Fruit fly (Drosophila melanogaster) whole organism, embryonic: ENCODE results near the gene CG8136.

Source experiments
- CG1024 ChIP-seq: fragments of 200-800 bp; sonication (Bioruptor generic); IDR thresholded peaks from 2 replicates; pipeline ENCODE4 v1.3.6; 2022; ENCODE audit warnings: missing biosample characterization, missing genetic modification characterization
- CG10267 ChIP-seq: fragments of 200-800 bp; sonication (Bioruptor generic); optimal IDR thresholded peaks from 2 replicates; lab custom pipeline; 2018; ENCODE audit warnings: missing biosample characterization, mild to moderate bottlenecking, missing genetic modification characterization, moderate library complexity
- CG10959 ChIP-seq: fragments of 200-800 bp; sonication (Bioruptor generic); IDR thresholded peaks from 2 replicates; pipeline ENCODE4 v1.3.6; 2022; ENCODE audit warnings: missing biosample characterization, missing genetic modification characterization
- CG11723 ChIP-seq: fragments of 200-800 bp; sonication (Bioruptor generic); optimal IDR thresholded peaks from 2 replicates; lab custom pipeline; 2017; ENCODE audit warnings: missing biosample characterization, mild to moderate bottlenecking, missing genetic modification characterization
- CG12391 ChIP-seq: fragments of 200-800 bp; sonication (Bioruptor generic); optimal IDR thresholded peaks from 3 replicates; lab custom pipeline; 2018; ENCODE audit warnings: missing biosample characterization, mild to moderate bottlenecking, missing genetic modification characterization, moderate library complexity
- CG12744 ChIP-seq: fragments of 200-800 bp; sonication (Bioruptor generic); optimal IDR thresholded peaks from 2 replicates; lab custom pipeline; 2016; ENCODE audit warnings: missing biosample characterization, missing genetic modification characterization
- CG13424 ChIP-seq: fragments of 200-800 bp; sonication (Bioruptor generic); optimal IDR thresholded peaks from 2 replicates; lab custom pipeline; 2019; ENCODE audit warnings: missing biosample characterization, mild to moderate bottlenecking, missing genetic modification characterization, moderate library complexity
- CG13894 ChIP-seq: fragments of 200-800 bp; sonication (Bioruptor generic); optimal IDR thresholded peaks from 3 replicates; lab custom pipeline; 2018; ENCODE audit warnings: missing biosample characterization, mild to moderate bottlenecking, missing genetic modification characterization, moderate library complexity
- CG14710 ChIP-seq: fragments of 200-800 bp; sonication (Bioruptor generic); optimal IDR thresholded peaks from 3 replicates; lab custom pipeline; 2019; ENCODE audit warnings: missing biosample characterization, mild to moderate bottlenecking, missing genetic modification characterization, moderate library complexity
- CG15479 ChIP-seq: fragments of 200-800 bp; sonication (Bioruptor generic); optimal IDR thresholded peaks from 3 replicates; lab custom pipeline; 2019; ENCODE audit warnings: missing biosample characterization, mild to moderate bottlenecking, missing genetic modification characterization, moderate library complexity
- CG15696 ChIP-seq: fragments of 200-800 bp; sonication (Bioruptor generic); optimal IDR thresholded peaks from 2 replicates; lab custom pipeline; 2019; ENCODE audit warnings: missing biosample characterization, mild to moderate bottlenecking, missing genetic modification characterization, moderate library complexity
- CG16813 ChIP-seq: fragments of 200-800 bp; sonication (Bioruptor generic); IDR thresholded peaks from 3 replicates; pipeline ENCODE4 v1.3.6; 2022; ENCODE audit warnings: missing biosample characterization, missing genetic modification characterization; ENCODE audit not compliant: partially characterized antibody
- CG17612 ChIP-seq: fragments of 200-800 bp; sonication (Bioruptor generic); IDR thresholded peaks from 2 replicates; pipeline ENCODE4 v1.3.6; 2022; ENCODE audit warnings: missing biosample characterization, missing genetic modification characterization
- CG17829 ChIP-seq: fragments of 200-800 bp; optimal IDR thresholded peaks from 2 replicates; lab custom pipeline; 2019; ENCODE audit warnings: missing biosample characterization, mild to moderate bottlenecking, missing genetic modification characterization, moderate library complexity
- CG18262 ChIP-seq: fragments of 200-800 bp; optimal IDR thresholded peaks from 3 replicates; lab custom pipeline; 2019; ENCODE audit warnings: missing biosample characterization, mild to moderate bottlenecking, missing genetic modification characterization, moderate library complexity
- CG31224 ChIP-seq: fragments of 200-800 bp; sonication (Bioruptor generic); IDR thresholded peaks from 2 replicates; pipeline ENCODE4 v1.3.6; 2022; ENCODE audit warnings: missing biosample characterization, missing genetic modification characterization
- CG3163 ChIP-seq: fragments of 200-800 bp; sonication (Bioruptor generic); optimal IDR thresholded peaks from 3 replicates; lab custom pipeline; 2016; ENCODE audit warnings: missing biosample characterization, missing genetic modification characterization
- CG32532 ChIP-seq: fragments of 200-800 bp; sonication (Bioruptor generic); IDR thresholded peaks from 2 replicates; pipeline ENCODE4 v1.3.6; 2022; ENCODE audit warnings: missing biosample characterization, missing genetic modification characterization
- CG4404 ChIP-seq: fragments of 200-800 bp; sonication (Bioruptor generic); IDR thresholded peaks from 2 replicates; pipeline ENCODE4 v1.3.6; 2022; ENCODE audit warnings: missing biosample characterization, missing genetic modification characterization
- CG6175 ChIP-seq: fragments of 200-800 bp; sonication (Bioruptor generic); IDR thresholded peaks from 3 replicates; pipeline ENCODE4 v1.3.6; 2022; ENCODE audit warnings: missing biosample characterization, missing genetic modification characterization
- CG7271 ChIP-seq: fragments of 200-800 bp; sonication (Bioruptor generic); optimal IDR thresholded peaks from 2 replicates; lab custom pipeline; 2018; ENCODE audit warnings: missing biosample characterization, mild to moderate bottlenecking, missing genetic modification characterization, moderate library complexity
- CG7839 ChIP-seq: fragments of 200-800 bp; sonication (Bioruptor generic); optimal IDR thresholded peaks from 3 replicates; lab custom pipeline; 2018; ENCODE audit warnings: missing biosample characterization, mild to moderate bottlenecking, missing genetic modification characterization, moderate library complexity
- CG8765 ChIP-seq: fragments of 200-800 bp; sonication (Bioruptor generic); IDR thresholded peaks from 2 replicates; pipeline ENCODE4 v1.3.6; 2022; ENCODE audit warnings: missing biosample characterization, missing genetic modification characterization
- CG9727 ChIP-seq: fragments of 200-800 bp; sonication (Bioruptor generic); optimal IDR thresholded peaks from 3 replicates; lab custom pipeline; 2017; ENCODE audit warnings: missing biosample characterization, mild to moderate bottlenecking, missing genetic modification characterization
- CG9817 ChIP-seq: fragments of 200-800 bp; sonication (Bioruptor generic); optimal IDR thresholded peaks from 2 replicates; lab custom pipeline; 2018; ENCODE audit warnings: missing biosample characterization, mild to moderate bottlenecking, missing genetic modification characterization, moderate library complexity
- CTCF ChIP-seq: fragments of 200-800 bp; sonication (Bioruptor generic); optimal IDR thresholded peaks from 2 replicates; lab custom pipeline; 2017; ENCODE audit warnings: missing biosample characterization, mild to moderate bottlenecking, missing genetic modification characterization, moderate library complexity
- CkIIα-i1 ChIP-seq: fragments of 200-800 bp; sonication (Bioruptor generic); IDR thresholded peaks from 2 replicates; pipeline ENCODE4 v1.3.6; 2022; ENCODE audit warnings: missing biosample characterization, missing genetic modification characterization
- Dref ChIP-seq: fragments of 200-800 bp; sonication (Bioruptor generic); IDR thresholded peaks from 2 replicates; pipeline ENCODE4 v1.3.6; 2022; ENCODE audit warnings: missing biosample characterization, missing genetic modification characterization
- Mad ChIP-seq: fragments of 200-800 bp; sonication (Bioruptor generic); optimal IDR thresholded peaks from 2 replicates; lab custom pipeline; 2016; ENCODE audit warnings: missing biosample characterization, missing genetic modification characterization
- Sox100B ChIP-seq: fragments of 200-800 bp; sonication (Bioruptor generic); optimal IDR thresholded peaks from 3 replicates; lab custom pipeline; 2018; ENCODE audit warnings: missing biosample characterization, mild to moderate bottlenecking, missing genetic modification characterization
- Xrp1 ChIP-seq: fragments of 200-800 bp; sonication (Bioruptor generic); IDR thresholded peaks from 2 replicates; pipeline ENCODE4 v1.3.6; 2022; ENCODE audit warnings: missing biosample characterization, missing genetic modification characterization
- ap ChIP-seq: fragments of 200-800 bp; sonication (Bioruptor generic); IDR thresholded peaks from 2 replicates; pipeline ENCODE4 v1.3.6; 2022; ENCODE audit warnings: missing biosample characterization, missing genetic modification characterization
- az2 ChIP-seq: fragments of 200-800 bp; sonication (Bioruptor generic); optimal IDR thresholded peaks from 3 replicates; lab custom pipeline; 2016; ENCODE audit warnings: missing biosample characterization, missing genetic modification characterization
- cad ChIP-seq: fragments of >200 bp; optimal IDR thresholded peaks from 2 replicates; lab custom pipeline; 2017; ENCODE audit warnings: missing biosample characterization, missing genetic modification characterization
- ci ChIP-seq: fragments of 200-800 bp; sonication (Bioruptor generic); IDR thresholded peaks from 3 replicates; pipeline ENCODE4 v1.3.6; 2022; ENCODE audit warnings: missing biosample characterization, missing genetic modification characterization
- dmrt11E ChIP-seq: fragments of 200-800 bp; sonication (Bioruptor generic); optimal IDR thresholded peaks from 3 replicates; lab custom pipeline; 2018; ENCODE audit warnings: missing biosample characterization, mild to moderate bottlenecking, missing genetic modification characterization, moderate library complexity
- ewg ChIP-seq: fragments of 200-800 bp; sonication (Bioruptor generic); optimal IDR thresholded peaks from 3 replicates; lab custom pipeline; 2017; ENCODE audit warnings: mild to moderate bottlenecking, missing biosample characterization, missing genetic modification reagents, missing genetic modification characterization
- fd102C ChIP-seq: fragments of 200-800 bp; sonication (Bioruptor generic); optimal IDR thresholded peaks from 2 replicates; lab custom pipeline; 2018; ENCODE audit warnings: missing biosample characterization, mild to moderate bottlenecking, missing genetic modification characterization, moderate library complexity
- ftz-f1 ChIP-seq: fragments of 200-800 bp; sonication (Bioruptor generic); optimal IDR thresholded peaks from 2 replicates; lab custom pipeline; 2016; ENCODE audit warnings: missing biosample characterization, missing genetic modification characterization
- hbn ChIP-seq: fragments of 200-800 bp; sonication (Bioruptor generic); IDR thresholded peaks from 2 replicates; pipeline ENCODE4 v1.3.6; 2022; ENCODE audit warnings: missing biosample characterization, missing genetic modification characterization; ENCODE audit not compliant: partially characterized antibody
- nom ChIP-seq: fragments of 200-800 bp; sonication (Bioruptor generic); optimal IDR thresholded peaks from 2 replicates; lab custom pipeline; 2017; ENCODE audit warnings: missing biosample characterization, missing genetic modification characterization, mild to moderate bottlenecking, moderate library complexity, missing genetic modification reagents
- pros ChIP-seq: fragments of 200-800 bp; sonication (Bioruptor generic); optimal IDR thresholded peaks from 3 replicates; lab custom pipeline; 2019; ENCODE audit warnings: missing biosample characterization, mild to moderate bottlenecking, missing genetic modification characterization, moderate library complexity
- psq ChIP-seq: fragments of 200-800 bp; sonication (Bioruptor generic); optimal IDR thresholded peaks from 2 replicates; lab custom pipeline; 2017; ENCODE audit warnings: missing biosample characterization, missing genetic modification characterization
- sens ChIP-seq: fragments of 200-800 bp; sonication (Bioruptor generic); peaks from one replicate; lab custom pipeline; 2016; ENCODE audit warnings: missing biosample characterization, missing genetic modification characterization
- ttk ChIP-seq: fragments of 200-800 bp; sonication (Bioruptor generic); IDR thresholded peaks from 2 replicates; pipeline ENCODE4 v2.1.2; 2022; ENCODE audit warnings: missing biosample characterization, missing genetic modification characterization
- twi ChIP-seq: fragments of 200-800 bp; optimal IDR thresholded peaks from 2 replicates; lab custom pipeline; 2019; ENCODE audit warnings: missing biosample characterization, mild to moderate bottlenecking, missing genetic modification characterization, moderate library complexity
- z ChIP-seq: fragments of 200-800 bp; sonication (Bioruptor generic); IDR thresholded peaks from 3 replicates; pipeline ENCODE4 v1.3.6; 2022; ENCODE audit warnings: missing biosample characterization, missing genetic modification characterization
- zen ChIP-seq: fragments of 200-800 bp; sonication (Bioruptor generic); optimal IDR thresholded peaks from 3 replicates; lab custom pipeline; 2018; ENCODE audit warnings: missing biosample characterization, mild to moderate bottlenecking, missing genetic modification characterization, moderate library complexity
- zfh1 ChIP-seq: fragments of 200-800 bp; sonication (Bioruptor generic); IDR thresholded peaks from 3 replicates; pipeline ENCODE4 v1.3.6; 2022; ENCODE audit warnings: missing biosample characterization, missing genetic modification characterization
- zfh2 ChIP-seq: fragments of 200-800 bp; sonication (Bioruptor generic); optimal IDR thresholded peaks from 2 replicates; lab custom pipeline; 2016; ENCODE audit warnings: missing biosample characterization, missing genetic modification characterization

Gene CG8136

DNA sequence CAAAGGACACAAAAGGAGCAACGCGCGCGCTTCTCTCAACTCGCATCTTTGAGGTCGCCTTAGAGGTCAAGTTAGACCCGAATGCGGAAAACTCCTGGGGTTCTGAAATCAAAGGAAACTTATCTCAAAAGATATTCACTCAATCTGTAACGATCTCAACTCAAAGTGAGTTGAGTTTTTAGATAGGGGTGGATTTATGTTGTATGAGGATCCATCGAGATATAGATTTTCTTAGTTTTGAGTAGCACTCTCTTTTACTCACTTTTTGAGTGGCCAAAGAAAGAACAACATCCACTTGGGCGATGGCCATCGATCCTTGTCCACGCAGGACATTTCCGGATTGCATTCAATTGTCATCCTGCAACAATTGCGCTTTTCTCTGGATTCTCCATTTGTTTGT is 40.6 kb upstream of the CG8136 start:
- no peak for TF ChIP-seq CG13894 (tag; lab: Kevin White, UChicago)
- peak; percentile 96 for TF ChIP-seq z (GFP tag; lab: Robert Waterston, UW)
- no peak for TF ChIP-seq CG16813 (GFP tag; lab: Robert Waterston, UW)
- TF ChIP-seq pros (GFP tag; lab: Kevin White, UChicago), result peak; percentile 73

DNA sequence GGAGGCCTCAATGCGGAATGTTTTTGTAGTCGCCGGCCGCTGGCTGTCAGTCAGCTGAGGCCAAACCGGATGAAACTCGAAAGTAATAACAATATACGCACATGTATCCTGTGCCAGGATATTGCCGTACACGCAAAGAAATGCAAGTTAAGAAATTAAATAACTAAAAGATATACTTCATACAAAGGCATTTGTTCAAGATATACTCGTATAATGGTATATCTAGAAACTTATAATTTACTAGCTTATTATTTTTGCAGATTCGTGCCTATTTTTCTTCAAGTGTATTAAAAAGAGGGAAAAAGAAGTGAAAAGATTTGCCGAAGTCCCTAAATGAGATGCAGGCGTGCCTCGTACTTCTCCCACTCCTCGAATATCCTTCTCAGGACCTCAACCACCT is 37.9 kb upstream of the CG8136 start:
- peak; percentile 67 for TF ChIP-seq CG15479 (GFP tag; lab: Kevin White, UChicago)
- no peak for TF ChIP-seq z (GFP tag; lab: Robert Waterston, UW)
- no peak for TF ChIP-seq CG32532 (GFP tag; lab: Robert Waterston, UW)
- TF ChIP-seq CG9817 (tag; lab: Kevin White, UChicago), result no peak
- no peak for TF ChIP-seq az2 (GFP tag; lab: Kevin White, UChicago)
- no peak for TF ChIP-seq ftz-f1
- peak; percentile 5 for TF ChIP-seq CG14710
- peak; percentile 88 for TF ChIP-seq zen (tag; lab: Kevin White, UChicago)
- no peak for TF ChIP-seq ttk (GFP tag; lab: Robert Waterston, UW)
- peak; percentile 25 for TF ChIP-seq CG17829 (tag; lab: Kevin White, UChicago)
- TF ChIP-seq CG11723 (GFP tag; lab: Kevin White, UChicago), result no peak
- TF ChIP-seq CG31224 (GFP tag; lab: Robert Waterston, UW), result no peak
- peak; percentile 12 for TF ChIP-seq twi (tag; lab: Kevin White, UChicago)
- TF ChIP-seq sens (GFP tag; lab: Kevin White, UChicago), result peak; percentile 74
- TF ChIP-seq CTCF (GFP tag; lab: Kevin White, UChicago), result no peak
- peak; percentile 10 for TF ChIP-seq CG12391 (tag; lab: Kevin White, UChicago)
- no peak for TF ChIP-seq hbn
- no peak for TF ChIP-seq ap (GFP tag; lab: Robert Waterston, UW)
- no peak for TF ChIP-seq CG3163 (GFP tag; lab: Kevin White, UChicago)
- no peak for TF ChIP-seq CG13424 (tag; lab: Kevin White, UChicago)
- TF ChIP-seq cad (GFP tag; lab: Kevin White, UChicago), result no peak
- TF ChIP-seq zfh2 (GFP tag; lab: Kevin White, UChicago), result no peak
- no peak for TF ChIP-seq CG17612 (GFP tag; lab: Robert Waterston, UW)
- no peak for TF ChIP-seq Sox100B
- peak; percentile 5 for TF ChIP-seq CG18262 (tag; lab: Kevin White, UChicago)
- TF ChIP-seq CG8765, result peak; percentile 65
- TF ChIP-seq dmrt11E (tag; lab: Kevin White, UChicago), result peak; percentile 55
- no peak for TF ChIP-seq nom (GFP tag; lab: Kevin White, UChicago)
- peak; percentile 42; the same call in 1 of the 2 replicates for TF ChIP-seq CG10959 (GFP tag; lab: Robert Waterston, UW)
- peak; percentile 28; the same call in 1 of the 3 replicates for TF ChIP-seq zfh1
- TF ChIP-seq Xrp1 (GFP tag; lab: Robert Waterston, UW), result peak; percentile 28; the same call in 1 of the 2 replicates
- TF ChIP-seq CG6175 (GFP tag; lab: Robert Waterston, UW), result no peak
- no peak for TF ChIP-seq CG1024
- peak; percentile 66 for TF ChIP-seq CG15696 (tag; lab: Kevin White, UChicago)
- TF ChIP-seq Dref, result 0 out of 2 replicates have a peak, but pooled peaks have one; percentile 1
- TF ChIP-seq CG9727 (GFP tag; lab: Kevin White, UChicago), result peak; percentile 62
- peak; percentile 79 for TF ChIP-seq fd102C (GFP tag; lab: Kevin White, UChicago)
- 0 out of 3 replicates have a peak, but pooled peaks have one; percentile 11 for TF ChIP-seq ci
- TF ChIP-seq ewg (GFP tag; lab: Kevin White, UChicago), result no peak
- no peak for TF ChIP-seq CG7839
- no peak for TF ChIP-seq Mad (GFP tag; lab: Kevin White, UChicago)
- TF ChIP-seq CG4404, result peak; percentile 65
- TF ChIP-seq psq (GFP tag; lab: Kevin White, UChicago), result no peak
- TF ChIP-seq CkIIα-i1, result no peak
- TF ChIP-seq CG10267 (tag; lab: Kevin White, UChicago), result peak; percentile 3
- TF ChIP-seq CG7271 (tag; lab: Kevin White, UChicago), result peak; percentile 58
- no peak for TF ChIP-seq CG12744
